Fruit fly (Drosophila melanogaster) whole organism: Measurements from ENCODE around the gene CG33645.

Source experiments
- CG8478 ChIP-seq: fragments of >200 bp; optimal IDR thresholded peaks from 2 replicates; lab custom pipeline; 2018; ENCODE audit warnings: inconsistent platforms
- pan ChIP-seq: fragments of >200 bp; optimal IDR thresholded peaks from 2 replicates; lab custom pipeline; 2017
- psq ChIP-seq: fragments of >200 bp; optimal IDR thresholded peaks from 2 replicates; lab custom pipeline; 2017
- usp ChIP-seq: fragments of >200 bp; optimal IDR thresholded peaks from 2 replicates; lab custom pipeline; 2017; ENCODE audit warnings: missing biosample characterization, missing genetic modification characterization, mixed read lengths

DNA sequence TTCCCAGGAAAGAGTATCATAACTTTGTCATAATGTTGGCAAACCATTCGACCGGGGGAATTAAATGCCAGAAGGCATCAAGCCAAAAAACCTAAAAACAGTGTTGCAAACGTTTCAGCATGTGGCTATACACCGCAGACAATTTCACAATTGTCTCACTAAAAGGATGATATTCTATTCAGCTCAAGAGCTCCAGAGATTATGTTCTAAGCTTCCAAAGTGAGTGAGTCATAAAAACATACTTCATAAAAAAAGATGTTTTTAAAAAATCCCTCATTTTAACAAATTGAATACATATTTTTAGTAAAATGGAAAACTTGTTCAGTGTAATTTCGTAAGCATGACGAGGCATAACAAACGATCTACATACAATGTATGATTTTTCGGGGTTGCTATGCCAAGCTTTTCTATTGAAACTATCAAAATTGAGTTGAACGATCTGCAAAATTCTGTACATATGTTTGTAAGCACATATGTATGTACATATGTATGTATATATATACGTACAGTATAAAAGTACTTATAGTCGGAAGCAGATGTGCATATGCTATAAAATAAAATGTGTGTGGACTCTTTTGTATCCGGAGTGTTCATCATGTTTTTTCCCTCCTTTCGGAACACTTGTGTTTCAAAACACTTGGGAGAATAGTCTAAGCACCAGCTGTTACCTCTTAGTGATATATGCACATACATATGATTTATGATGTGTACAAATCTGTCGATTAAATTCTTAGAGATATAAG lies 17.5 kb upstream of the CG33645 start:
- TF ChIP-seq usp (GFP tag; lab: Kevin White, UChicago) (no peak), psq (lab: Kevin White, UChicago) (no peak), pan (lab: Kevin White, UChicago) (no peak), CG8478 (no peak)
